Worm (Caenorhabditis elegans): ENCODE data around the gene F11C1.9.

Gene F11C1.9

ce11 chrX:12965163-12965562 is 12.2 kb downstream of the F11C1.9 start, which contains the start of gene frpr-2:
frpr-2 (plus strand) TSS chrX:12965463.
- TF ChIP-seq skn-1 (tag; optimal IDR thresholded peaks at IDR 0.05) (no peak), zag-1 (tag; optimal IDR thresholded peaks at IDR 0.05) (no peak), sma-9 (GFP tag; optimal IDR thresholded peaks at IDR 0.05) (no peak), sma-9 (tag; optimal IDR thresholded peaks at IDR 0.05) (no peak), ztf-1 (GFP tag; conservative IDR thresholded peaks at IDR 0.05) (no peak), blmp-1 (tag; optimal IDR thresholded peaks at IDR 0.05; ENCODE audit: insufficient read depth) (no peak), snpc-4 (tag; optimal IDR thresholded peaks at IDR 0.05) (no peak), nhr-25 (tag; optimal IDR thresholded peaks at IDR 0.05) (no peak), nhr-77 (tag; optimal IDR thresholded peaks at IDR 0.05) (no peak), mab-5 (tag; optimal IDR thresholded peaks at IDR 0.05) (no peak), nhr-237 (tag; optimal IDR thresholded peaks at IDR 0.05) (no peak), ztf-4 (tag; optimal IDR thresholded peaks at IDR 0.05) (no peak), lin-11 (tag; optimal IDR thresholded peaks at IDR 0.05) (no peak)

ce11 chrX:12958897-12959296 is 18.5 kb downstream of the F11C1.9 start:
- TF ChIP-seq nhr-237 (tag; optimal IDR thresholded peaks at IDR 0.05) (no peak), snpc-4 (tag; optimal IDR thresholded peaks at IDR 0.05) (no peak), ztf-1 (GFP tag; conservative IDR thresholded peaks at IDR 0.05) (no peak), skn-1 (tag; optimal IDR thresholded peaks at IDR 0.05) (no peak), lin-13 (GFP tag; optimal IDR thresholded peaks at IDR 0.05) (no peak), dmd-4 (tag; optimal IDR thresholded peaks at IDR 0.05) (no peak), nhr-21 (tag; optimal IDR thresholded peaks at IDR 0.05) (no peak), nhr-12 (tag; optimal IDR thresholded peaks at IDR 0.05) (no peak), mab-5 (tag; optimal IDR thresholded peaks at IDR 0.05) (no peak), nhr-10 (tag; optimal IDR thresholded peaks at IDR 0.05) (no peak)

- TF ChIP-seq peb-1 (tag; optimal IDR thresholded peaks at IDR 0.05) (no peak), lsy-2 (tag; optimal IDR thresholded peaks at IDR 0.05) (no peak), unc-39 (tag; optimal IDR thresholded peaks at IDR 0.05) (no peak), nhr-129 (tag; optimal IDR thresholded peaks at IDR 0.05) (no peak), nhr-237 (tag; optimal IDR thresholded peaks at IDR 0.05) (no peak), C34F6.9 (tag; optimal IDR thresholded peaks at IDR 0.05) (no peak), nhr-23 (tag; optimal IDR thresholded peaks at IDR 0.05) (no peak), gmeb-1 (tag; optimal IDR thresholded peaks at IDR 0.05) (no peak), mab-5 (tag; optimal IDR thresholded peaks at IDR 0.05) (no peak), blmp-1 (tag; optimal IDR thresholded peaks at IDR 0.05; ENCODE audit: insufficient read depth) (no peak), mbf-1 (tag; optimal IDR thresholded peaks at IDR 0.05) (no peak), ZK546.5 (tag; optimal IDR thresholded peaks at IDR 0.05) (no peak), zag-1 (tag; optimal IDR thresholded peaks at IDR 0.05) (no peak), nhr-10 (tag; optimal IDR thresholded peaks at IDR 0.05) (no peak), nhr-12 (tag; optimal IDR thresholded peaks at IDR 0.05) (no peak)
These were observed 26.2 kb downstream of the F11C1.9 start for ce11 chrX:12951175-12951574.

ce11 chrX:12946533-12946932 is 30.8 kb downstream of the F11C1.9 start, which contains the start of gene C05E7.3:
C05E7.3 (minus strand) TSS chrX:12946633.
- no peak for TF ChIP-seq nhr-6 (tag; optimal IDR thresholded peaks at IDR 0.05)
- no peak for TF ChIP-seq peb-1 (tag; optimal IDR thresholded peaks at IDR 0.05)

- TF ChIP-seq gmeb-1 (tag; optimal IDR thresholded peaks at IDR 0.05) = no peak
- TF ChIP-seq Y55F3AM.14 (GFP tag; optimal IDR thresholded peaks at IDR 0.05) = no peak
- TF ChIP-seq peb-1 (tag; optimal IDR thresholded peaks at IDR 0.05) = no peak
- TF ChIP-seq egl-27 (tag; optimal IDR thresholded peaks at IDR 0.05) = no peak
- TF ChIP-seq fos-1 (tag; optimal IDR thresholded peaks at IDR 0.05) = no peak
- TF ChIP-seq nhr-10 (tag; optimal IDR thresholded peaks at IDR 0.05) = no peak
- TF ChIP-seq unc-55 (GFP tag; optimal IDR thresholded peaks at IDR 0.05) = no peak
These were observed 32.7 kb downstream of the F11C1.9 start for ce11 chrX:12944661-12945060.

- no peak for TF ChIP-seq aly-2 (tag; optimal IDR thresholded peaks at IDR 0.05)
- TF ChIP-seq elt-1 (tag; optimal IDR thresholded peaks at IDR 0.05) = no peak
- no peak for TF ChIP-seq Y55F3AM.14 (GFP tag; optimal IDR thresholded peaks at IDR 0.05)
- no peak for TF ChIP-seq unc-55 (GFP tag; optimal IDR thresholded peaks at IDR 0.05)
- no peak for TF ChIP-seq sma-3 (GFP tag; optimal IDR thresholded peaks at IDR 0.05)
- TF ChIP-seq ztf-11 (tag; optimal IDR thresholded peaks at IDR 0.05) = no peak
- TF ChIP-seq lsy-2 (tag; optimal IDR thresholded peaks at IDR 0.05) = no peak
- TF ChIP-seq mdl-1 (tag; optimal IDR thresholded peaks at IDR 0.05) = no peak
- TF ChIP-seq crh-2 (tag; optimal IDR thresholded peaks at IDR 0.05) = no peak
- no peak for TF ChIP-seq fos-1 (tag; optimal IDR thresholded peaks at IDR 0.05)
- no peak for TF ChIP-seq nhr-23 (tag; optimal IDR thresholded peaks at IDR 0.05)
- no peak for TF ChIP-seq nhr-6 (tag; optimal IDR thresholded peaks at IDR 0.05)
- TF ChIP-seq zag-1 (tag; optimal IDR thresholded peaks at IDR 0.05) = no peak
These were observed 34.2 kb downstream of the F11C1.9 start, which contains the start of gene gmap-2 for ce11 chrX:12943166-12943565. gmap-2 (minus strand) TSS chrX:12943266.

All from whole organism, L2 larva.